Fruit fly (Drosophila melanogaster) whole organism, larva: ENCODE results near the gene Ubc6.

ENCODE experiments used
- noc ChIP-seq: fragments of 200-800 bp; sonication (Bioruptor generic); optimal IDR thresholded peaks from 3 replicates; lab custom pipeline; 2019; ENCODE audit warnings: missing biosample characterization, mild to moderate bottlenecking, missing genetic modification characterization, moderate library complexity

The Ubc6 gene

DNA sequence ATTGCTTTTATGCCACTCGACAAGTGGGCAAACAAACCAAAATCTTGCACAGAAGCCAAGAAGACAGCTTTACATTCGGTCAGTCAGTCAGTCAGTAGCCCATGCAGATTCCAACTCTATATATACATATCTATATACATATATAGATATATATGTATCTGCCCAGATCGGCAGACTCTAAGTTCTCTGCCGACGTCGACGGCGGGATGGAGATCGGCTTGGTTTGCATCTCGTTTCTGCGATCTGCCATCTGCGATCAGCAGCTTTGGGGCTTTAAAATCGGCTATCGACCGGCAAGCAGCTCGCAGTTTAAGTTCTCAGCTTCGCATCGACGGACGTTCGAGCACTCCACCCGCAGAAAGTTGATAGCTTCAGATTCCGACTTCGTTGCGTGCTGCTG, 12.7 kb upstream of the Ubc6 start, which contains the start of gene Jhbp1:
Gene Jhbp1, plus strand, starts transcription at position 301 of the 400 bp plus-strand sequence.
- TF ChIP-seq noc (tag; lab: Kevin White, UChicago) = no peak

DNA sequence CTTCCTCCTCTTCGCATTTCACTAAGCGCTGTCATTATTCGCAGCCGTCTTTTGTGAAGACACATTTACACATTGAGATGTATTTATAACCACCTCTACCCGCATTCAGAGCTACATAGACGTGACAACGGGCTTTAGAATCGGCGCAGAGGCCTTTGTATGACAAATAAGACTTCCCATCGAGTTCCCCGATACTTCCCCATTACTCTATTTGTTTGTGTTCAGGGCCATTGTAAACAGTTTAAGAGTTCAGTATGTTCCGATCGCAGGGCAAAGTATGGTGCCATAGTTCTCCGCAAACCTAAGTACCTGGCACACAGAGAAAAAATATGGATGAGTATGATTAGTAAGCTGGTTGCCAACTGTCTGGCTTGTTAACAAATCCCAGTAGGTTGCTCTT, 11.4 kb upstream of the Ubc6 start:
- no peak for TF ChIP-seq noc (tag; lab: Kevin White, UChicago)

DNA sequence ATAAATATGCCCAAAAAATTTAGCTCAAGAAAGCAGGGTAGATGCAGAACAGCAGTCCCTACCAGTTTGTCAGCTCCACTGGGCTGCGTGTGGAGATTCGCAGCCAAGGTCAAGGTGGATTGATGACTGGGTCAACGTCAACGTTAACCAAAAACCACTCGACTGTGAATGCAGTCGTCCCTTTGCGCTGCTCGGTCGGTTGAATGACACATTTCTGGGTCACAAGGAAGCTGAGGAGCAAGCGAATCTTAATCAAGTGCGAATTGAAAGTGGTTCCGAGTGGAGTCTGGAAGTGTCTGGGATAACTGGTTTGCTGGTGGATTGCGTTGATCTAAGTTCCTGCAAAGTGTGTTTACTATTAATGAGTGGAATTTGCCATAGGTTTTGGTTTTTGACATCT, 10.9 kb upstream of the Ubc6 start:
- TF ChIP-seq noc (tag; lab: Kevin White, UChicago) = no peak

DNA sequence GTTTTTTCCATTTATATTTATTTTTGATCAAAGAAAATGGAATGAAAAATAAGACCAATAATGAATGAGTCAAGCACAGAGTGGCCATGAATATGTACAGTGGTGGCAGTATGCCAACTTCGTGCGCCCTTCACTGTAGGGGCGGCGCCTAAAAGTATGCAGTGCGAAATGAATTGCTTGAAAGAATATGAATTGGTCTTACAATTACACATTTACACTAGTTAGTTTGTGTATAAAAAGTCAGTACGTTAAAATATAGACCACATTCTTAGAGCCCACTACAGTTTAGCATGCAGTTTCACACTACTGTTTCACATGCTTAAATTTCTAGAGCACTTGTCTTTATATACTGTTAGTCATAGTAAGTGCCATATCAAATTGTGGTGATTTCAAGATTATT, 10.2 kb upstream of the Ubc6 start:
- TF ChIP-seq noc (tag; lab: Kevin White, UChicago) = no peak

DNA sequence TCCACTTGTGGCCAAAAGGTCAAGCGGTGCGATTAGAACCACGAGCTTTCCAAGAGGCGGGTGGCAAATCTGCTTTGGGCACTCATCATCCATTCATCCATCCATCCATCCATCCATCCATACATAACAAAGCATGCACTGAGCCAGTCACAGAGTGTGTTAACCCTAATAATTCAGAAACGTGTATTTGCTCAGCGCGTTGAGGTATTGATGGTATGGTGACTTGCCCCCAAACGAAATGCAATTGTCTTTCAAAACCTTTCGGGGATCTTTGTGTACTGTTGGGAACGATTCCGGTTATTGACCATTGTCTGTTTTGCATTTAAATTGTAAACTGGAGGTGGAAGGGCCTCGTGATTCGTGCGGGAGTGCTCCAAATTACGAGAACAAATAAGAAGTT, 9.5 kb upstream of the Ubc6 start:
- TF ChIP-seq noc (tag; lab: Kevin White, UChicago) = no peak

DNA sequence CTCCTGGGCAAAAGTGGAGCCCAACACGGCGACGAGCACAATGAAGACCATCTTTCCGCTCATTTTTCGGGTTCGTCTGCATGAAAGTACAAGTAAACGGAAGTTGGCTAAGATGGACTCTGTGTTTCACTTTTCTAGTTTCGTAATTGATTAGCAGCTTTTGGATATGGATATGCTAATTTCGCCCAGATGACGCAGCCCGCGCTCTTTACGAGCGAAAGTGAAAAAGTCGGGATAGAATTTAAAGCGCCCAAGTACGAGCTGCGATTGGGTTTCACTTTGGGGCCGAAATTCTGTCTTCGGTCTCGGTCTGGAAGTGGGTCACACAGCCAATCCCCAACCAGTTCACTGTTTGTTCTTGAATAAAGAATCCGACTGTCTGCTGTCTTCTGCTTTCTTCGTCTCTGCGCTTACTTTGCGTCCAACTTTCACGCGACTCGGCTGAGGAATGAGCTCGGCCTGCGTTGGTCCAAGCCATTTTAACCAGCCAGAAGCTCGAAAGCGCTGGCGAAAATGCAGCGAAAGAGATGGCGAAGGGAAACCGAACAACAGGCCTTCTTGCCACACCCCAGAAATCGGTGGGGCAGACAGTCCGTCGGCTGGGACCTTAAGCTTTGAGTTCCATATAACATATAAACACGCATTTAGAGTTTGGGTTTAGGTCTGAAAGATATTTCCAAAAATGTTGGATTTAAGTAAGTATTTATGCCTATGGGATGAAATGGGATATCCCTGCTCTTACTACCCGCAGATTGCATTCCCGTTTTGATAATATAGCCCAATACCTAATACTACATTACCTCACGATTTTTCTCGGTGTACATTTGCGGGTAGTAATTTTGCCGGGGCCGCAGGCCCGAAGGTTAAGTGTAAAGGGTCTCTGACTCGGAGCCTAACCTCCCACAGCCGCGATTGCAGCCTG, 8.7 kb upstream of the Ubc6 start, which contains the start of gene Jhbp2:
Gene Jhbp2, minus strand, starts transcription at position 454 of the 922 bp plus-strand sequence.
- TF ChIP-seq noc (tag; lab: Kevin White, UChicago) = no peak

DNA sequence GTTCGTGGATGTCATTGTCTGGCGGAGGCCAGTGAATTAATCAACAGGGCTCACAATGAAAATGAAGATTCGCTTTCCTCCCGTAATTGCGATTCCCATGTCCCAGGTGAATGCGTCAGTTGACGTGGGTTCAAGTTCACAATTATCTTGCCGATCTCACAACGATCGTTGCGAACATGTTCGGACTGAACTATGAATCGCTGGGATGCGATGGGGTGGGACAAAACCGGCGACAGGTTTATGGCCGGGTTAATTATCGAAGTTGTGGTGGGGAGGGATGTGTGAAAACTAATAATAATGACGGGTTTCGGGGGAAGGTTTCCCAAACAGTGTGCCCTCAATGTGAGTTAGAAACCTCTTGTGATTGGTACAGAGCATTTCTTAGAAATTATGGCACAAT, 7.6 kb upstream of the Ubc6 start:
- no peak for TF ChIP-seq noc (tag; lab: Kevin White, UChicago)

DNA sequence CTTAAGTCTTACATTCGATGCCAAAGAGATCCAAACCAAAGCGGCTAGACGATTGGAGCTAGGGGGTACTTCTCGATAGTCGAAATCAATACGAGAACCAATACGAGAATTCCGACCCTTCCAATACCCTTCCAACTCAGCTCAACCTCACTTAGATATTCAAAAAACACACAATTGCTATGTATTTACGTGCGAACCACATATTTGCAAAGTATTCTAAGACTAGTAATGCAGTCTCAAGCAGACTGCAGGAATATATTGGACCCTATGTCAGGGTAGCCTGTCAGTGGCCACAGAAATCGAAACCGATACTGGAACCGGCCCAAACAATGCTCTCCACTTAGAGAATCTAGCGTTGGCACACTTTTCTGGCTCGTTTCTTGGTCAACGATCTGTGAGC, 5.3 kb upstream of the Ubc6 start:
- TF ChIP-seq noc (tag; lab: Kevin White, UChicago) = no peak

DNA sequence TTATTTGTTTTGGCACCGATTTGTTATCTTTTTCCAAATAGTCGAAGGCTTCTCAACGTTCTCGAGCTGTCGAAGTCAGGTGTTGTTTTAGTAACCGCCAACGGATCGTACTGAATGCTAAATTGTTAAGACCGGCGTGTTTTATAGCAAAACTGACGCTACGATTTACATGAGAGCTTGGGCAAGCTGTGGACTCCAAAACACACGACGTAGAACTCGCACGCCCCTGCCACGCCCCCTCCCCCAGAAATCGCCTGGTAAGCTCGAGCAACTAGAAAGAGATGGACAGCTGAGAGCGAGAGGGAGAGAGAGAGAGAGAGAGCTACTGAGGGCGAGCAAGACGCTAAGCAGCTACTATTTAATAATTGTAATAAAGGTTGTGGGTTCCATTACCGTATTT, 2.7 kb upstream of the Ubc6 start, which contains the start of gene Jhbp3:
Gene Jhbp3, minus strand, starts transcription at position 101 of the 400 bp plus-strand sequence.
- no peak for TF ChIP-seq noc (tag; lab: Kevin White, UChicago)

DNA sequence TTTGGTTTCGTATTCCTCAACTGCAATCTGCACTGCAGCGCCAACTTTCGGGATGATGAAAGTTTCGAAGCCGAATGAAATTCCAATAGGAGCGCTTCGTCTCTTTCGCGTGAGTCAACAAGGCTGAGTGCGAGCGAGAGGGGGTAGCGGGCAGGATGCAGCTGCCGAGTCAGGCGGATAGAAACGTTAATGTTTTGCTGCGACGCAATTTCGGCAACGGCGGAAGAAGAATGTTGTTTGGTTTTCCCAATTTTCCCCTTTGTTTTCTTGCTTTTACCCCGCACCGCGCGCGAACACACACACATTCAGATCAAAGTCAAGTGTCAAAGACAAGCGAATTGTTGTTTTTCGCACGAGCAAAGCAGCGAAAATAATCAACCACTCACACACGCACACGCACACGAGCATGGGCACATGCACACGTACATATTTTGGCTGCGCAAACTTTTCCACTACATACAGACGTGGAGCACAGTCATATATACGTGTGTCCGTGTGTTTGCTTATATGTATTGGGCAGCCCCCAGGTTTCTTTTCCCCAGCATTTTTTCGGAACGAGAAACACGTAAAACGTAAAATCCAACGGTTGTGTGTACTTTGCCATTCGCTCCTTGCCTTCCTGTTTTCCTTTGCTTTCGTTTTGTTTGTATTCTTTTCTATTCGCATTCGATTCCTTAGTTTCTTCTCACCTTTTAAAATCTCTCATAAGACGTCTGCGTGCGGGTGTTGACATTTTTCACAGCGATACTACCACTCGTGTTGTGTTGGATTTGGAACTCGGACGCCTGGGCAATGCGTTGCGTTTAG, 515 bp downstream of the Ubc6 start:
- TF ChIP-seq noc (tag; lab: Kevin White, UChicago) = peak; percentile 11

DNA sequence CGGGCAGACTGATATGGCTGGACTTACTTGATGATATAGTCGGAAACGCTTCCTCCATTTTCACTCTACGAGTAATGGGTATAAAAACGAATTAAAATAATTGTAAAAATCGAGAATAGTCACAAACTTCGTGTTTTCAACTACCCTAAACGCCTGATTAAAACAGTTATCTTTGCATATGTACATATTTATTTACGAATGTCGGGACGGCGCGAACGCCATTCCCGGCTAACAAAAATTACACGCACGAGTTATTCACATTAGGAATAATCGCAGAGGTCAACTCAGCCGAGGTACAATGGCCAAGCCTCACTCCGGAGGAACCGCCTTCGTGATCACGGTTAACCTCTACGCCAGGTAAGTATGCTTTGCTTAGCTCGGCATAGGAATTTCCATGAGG, 4.8 kb downstream of the Ubc6 start:
- TF ChIP-seq noc (tag; lab: Kevin White, UChicago) = no peak

DNA sequence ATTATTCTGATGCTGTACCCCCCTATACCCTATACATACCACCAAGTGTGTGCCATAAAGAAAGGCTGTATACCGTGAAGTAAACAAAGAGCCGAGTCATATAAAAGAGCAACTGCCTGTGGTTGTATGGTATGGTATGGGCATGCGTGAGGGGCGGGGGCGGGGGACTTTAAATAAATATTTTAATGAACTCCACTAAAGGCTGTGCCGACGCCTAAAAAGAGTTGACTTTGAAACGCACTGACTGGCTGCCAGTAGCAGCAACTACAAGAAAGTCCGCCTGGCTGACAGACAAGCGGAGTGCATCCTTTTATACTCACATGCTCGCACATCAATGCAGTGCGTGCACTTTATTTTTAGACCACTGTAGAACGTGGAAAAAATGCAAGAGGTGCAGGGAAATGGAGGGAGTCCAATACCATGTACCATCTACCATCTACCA, 38.0 kb downstream of the Ubc6 start:
- no peak for TF ChIP-seq noc (tag; lab: Kevin White, UChicago)

DNA sequence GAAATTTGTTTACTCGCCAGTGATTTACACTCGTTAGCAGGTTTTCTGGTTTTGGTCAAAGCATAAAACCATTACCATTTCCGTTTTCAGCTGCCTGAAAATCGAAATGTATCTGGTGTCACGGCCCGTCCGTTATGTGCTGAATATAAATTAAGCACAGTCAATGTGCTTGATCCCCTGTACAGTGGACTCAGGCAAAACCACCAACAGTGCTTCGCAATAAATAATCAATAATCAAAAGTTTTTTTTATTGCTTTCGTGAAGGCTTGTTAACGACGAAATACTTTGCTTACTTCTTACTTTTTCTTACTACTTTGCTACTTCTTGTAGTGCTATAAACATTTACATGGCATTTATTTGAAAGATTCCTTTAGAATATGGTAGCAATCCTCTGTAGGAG, 39.3 kb downstream of the Ubc6 start:
- peak; percentile 17 for TF ChIP-seq noc (tag; lab: Kevin White, UChicago)

DNA sequence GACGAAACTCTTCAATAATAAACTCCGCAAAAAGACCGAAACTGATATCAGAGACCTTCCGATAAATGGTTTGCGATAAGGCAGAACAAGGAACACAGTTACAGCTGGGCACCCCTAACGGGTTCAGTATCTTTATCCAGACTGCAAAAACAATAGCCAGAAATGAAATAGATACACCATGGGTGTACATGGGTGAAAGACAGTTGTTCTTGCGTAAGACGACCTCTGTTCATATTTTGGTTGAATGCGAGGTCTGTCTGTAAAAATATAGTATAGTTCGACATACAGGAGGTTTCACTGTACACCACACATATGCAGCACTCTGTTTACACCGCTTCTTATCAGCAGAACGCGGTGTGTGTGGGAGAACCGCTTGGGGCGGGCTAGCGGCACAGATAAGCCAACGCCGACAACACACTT, 40.3 kb downstream of the Ubc6 start:
- TF ChIP-seq noc (tag; lab: Kevin White, UChicago) = peak; percentile 83

DNA sequence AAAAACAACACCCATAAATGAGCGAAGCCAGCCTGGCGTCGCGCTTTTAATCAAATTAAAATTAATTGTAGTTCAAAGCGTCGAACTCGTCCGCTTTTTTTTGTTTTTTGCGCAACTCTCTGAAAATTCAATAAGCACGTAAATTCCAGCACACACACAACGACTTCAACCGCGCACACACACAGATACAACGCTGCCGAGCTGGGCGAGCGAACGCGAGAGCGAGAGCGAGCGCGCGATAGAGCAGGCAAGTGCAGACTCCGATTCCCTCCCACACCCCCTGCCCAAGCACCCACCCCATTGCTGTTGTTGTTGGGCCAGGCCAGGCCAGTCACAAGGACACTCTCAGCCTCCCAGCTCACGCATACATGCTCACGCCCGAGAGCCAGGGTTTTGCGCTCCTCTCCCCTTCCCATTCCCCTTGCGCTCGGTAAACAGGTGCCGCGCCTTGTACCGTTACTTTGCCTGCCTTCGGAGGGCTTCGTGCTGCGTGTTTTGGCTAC, 41.6 kb downstream of the Ubc6 start:
- TF ChIP-seq noc (tag; lab: Kevin White, UChicago) = no peak

DNA sequence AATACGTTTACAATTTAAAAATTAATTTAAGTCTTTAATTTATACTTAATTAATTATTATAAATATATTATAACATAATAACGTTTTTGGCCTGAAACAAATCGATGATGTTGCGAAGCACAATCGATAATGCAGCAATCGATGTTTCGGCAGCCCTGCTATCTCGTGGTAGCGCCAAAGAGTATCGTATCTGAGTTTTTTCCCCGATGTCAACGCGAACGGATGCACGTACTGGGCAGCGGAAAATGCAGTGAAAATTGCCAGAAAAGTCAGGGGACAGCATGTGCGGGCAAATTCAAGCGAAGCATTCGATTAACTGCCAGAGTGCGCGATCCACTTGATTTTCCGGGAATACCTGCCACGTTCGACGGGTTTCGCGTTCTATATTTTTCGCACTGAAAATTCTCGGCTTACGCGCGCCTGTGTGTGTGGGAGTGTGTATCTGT, 42.1 kb downstream of the Ubc6 start, which contains the start of gene Cdep:
Gene Cdep, plus strand, starts transcription at position 188 of the 446 bp plus-strand sequence.
- TF ChIP-seq noc (tag; lab: Kevin White, UChicago) = no peak
